Fruit fly (Drosophila melanogaster): ENCODE data around the gene AlaRS.

The AlaRS gene

DNA sequence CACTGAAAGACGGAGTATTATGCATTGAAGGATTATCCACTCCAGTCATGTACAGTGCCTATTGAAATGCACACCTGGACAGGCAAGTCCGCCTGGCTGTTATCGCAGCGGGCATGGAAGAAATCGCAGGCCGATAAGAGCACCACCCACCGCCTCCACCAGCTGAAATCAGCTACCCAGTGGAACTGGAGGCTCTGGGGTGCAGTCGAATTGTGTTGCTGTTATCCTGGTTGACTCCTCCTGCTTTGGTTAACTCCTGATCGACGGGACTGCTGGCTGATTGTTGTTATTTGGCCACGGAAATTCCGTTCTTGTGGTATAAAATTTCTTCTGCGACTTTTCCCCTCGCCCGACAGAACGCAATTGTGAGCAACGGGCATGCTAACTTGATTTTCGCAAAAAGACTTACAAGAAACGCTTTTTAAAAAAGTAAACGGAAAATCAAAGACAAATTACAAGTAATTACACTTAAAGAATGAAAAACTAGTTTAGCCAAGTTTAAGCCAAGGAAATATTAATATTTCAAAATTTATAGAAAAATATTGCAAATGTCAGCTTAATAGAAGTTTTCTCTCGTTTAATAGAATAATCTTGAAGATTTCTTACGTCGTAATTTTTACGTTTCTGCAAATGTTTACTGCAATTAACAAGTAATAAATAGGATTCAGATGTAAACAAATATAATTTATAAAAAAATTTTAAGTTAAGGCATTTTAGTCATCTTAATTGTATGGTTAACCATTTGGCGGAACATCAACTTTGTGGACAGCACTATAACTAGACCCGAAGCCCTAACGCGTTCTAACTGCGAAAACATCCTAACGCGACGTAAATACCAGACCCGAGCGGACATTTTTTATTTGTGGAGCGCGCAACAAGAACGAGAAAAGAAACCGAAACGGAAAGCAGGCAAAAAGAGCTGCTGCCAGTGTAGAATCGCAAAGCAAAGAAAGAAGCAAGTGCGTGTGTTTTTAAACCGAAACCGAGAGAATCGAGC lies 33.6 kb upstream of the AlaRS start, which contains the start of the genes CG13398 and Akap200:
CG13398 (minus strand) TSS at position 370 of the 997 bp plus-strand sequence.
Akap200 (plus strand) TSS at position 804 of the 997 bp plus-strand sequence.
- peak; percentile 70 for TF ChIP-seq CG17801 (GFP tag; optimal IDR thresholded peaks at IDR 0.05; ENCODE audit: partially characterized antibody)

dm6 chr2L:8411530-8411929 lies 30.0 kb upstream of the AlaRS start, which contains the start of gene Naglu:
TSS of gene Naglu (minus strand) at chr2L:8411868.
- TF ChIP-seq CG17801 (GFP tag; optimal IDR thresholded peaks at IDR 0.05; ENCODE audit: partially characterized antibody), result no peak

DNA sequence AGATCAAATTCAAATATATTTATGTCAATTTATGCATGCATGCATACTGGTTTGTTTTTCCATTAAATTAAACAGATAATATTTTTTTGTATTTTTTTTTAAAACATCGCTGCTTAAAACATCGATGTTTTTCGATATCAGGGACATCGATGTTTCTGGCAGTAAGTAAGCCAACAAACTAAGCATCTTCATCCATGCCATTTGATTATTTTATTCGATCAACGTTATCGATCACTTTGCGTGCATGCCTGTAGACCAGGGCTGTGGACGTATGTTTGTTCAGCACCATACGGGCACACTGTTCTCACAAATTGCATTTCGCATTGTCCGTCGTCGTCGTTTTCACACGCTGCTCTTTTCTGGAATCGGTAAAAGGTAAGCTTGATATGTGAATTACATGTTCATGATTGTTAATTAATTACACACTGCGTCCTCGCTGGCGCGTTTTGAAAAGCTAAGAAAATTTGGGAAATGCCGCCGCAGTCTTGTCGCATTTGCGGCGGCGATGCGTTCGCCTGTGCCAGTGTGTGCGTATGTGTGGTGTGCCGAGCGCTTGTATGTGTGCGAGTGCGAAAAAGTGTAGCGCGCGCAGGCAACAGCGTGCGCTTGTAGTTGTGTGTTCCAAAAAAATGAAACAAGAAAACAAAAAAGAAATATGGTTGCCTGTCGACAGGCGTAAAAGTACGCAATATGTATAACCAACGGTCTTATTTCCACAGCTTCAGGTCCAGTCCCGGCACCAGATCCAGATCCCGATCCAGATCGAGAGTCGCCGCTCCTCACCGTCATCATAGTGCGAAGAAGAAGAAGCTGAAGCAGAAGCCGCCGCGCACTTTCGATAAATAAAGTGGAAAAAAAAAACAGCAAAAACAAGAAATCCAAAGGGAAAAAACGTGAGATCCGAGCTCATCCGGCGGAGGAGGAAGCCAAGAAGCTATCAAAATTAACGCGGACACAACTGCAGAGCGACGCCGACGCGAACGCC lies 22.0 kb upstream of the AlaRS start, which contains the start of gene emb:
emb (plus strand) TSS at position 288 of the 985 bp plus-strand sequence.
- peak; percentile 67 for TF ChIP-seq CG17801 (GFP tag; optimal IDR thresholded peaks at IDR 0.05; ENCODE audit: partially characterized antibody)

DNA sequence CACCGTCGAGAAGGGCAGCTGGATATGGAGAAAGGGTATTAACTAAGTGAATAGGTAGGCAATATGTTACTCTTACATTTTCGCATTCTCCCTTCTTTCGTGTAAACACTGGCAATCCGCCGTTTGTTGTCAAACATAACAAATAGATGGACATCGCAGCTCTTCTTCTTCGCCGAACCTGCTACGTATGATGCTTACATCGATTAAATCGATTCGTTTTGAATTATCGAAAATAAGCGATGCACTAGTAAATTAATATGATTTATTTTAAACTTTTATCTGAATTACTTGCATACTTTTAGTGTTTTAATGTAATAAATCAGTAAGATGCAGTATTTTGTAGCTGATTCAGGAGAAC lies 21.3 kb upstream of the AlaRS start, which contains the start of gene fy:
fy (minus strand) TSS at position 353 of the 358 bp plus-strand sequence.
- TF ChIP-seq CG17801 (GFP tag; optimal IDR thresholded peaks at IDR 0.05; ENCODE audit: partially characterized antibody), result no peak

DNA sequence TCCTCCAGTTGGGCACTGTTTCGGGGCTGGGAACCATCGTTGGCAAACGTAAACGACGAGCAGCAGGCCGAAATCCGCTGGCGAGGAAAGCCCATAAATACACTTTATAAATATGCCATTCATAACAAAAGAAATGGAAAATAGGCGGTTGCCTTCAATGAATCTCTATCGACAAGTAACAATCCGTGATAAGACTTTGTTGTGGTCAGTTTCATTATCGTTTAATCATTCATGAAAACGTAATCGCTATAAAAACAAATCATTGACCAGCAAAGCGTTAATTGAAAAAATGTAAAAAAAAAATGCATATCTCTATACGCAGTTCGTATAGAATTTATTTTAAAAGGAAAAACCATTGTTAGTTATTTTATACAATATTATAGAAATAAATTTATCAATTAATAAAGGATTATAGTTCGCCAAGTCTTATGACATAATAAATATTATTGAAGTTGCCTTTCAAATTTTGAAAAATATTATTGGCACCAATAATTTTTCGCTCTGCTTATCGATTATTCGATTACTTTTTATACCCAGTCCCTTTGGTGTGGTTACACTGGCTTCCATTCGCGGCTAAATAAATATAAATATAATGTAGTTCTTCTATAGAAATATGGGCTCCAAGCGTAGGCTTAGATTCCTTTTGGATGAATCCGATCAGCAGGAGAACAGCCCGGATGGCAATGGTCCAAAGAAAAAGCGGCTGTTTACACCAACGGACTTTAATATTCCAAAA lies 18.5 kb upstream of the AlaRS start, which contains the start of gene CG31898:
CG31898 (plus strand) TSS at position 559 of the 736 bp plus-strand sequence.
- no peak for TF ChIP-seq CG17801 (GFP tag; optimal IDR thresholded peaks at IDR 0.05; ENCODE audit: partially characterized antibody)

dm6 chr2L:8398721-8399120 lies 17.2 kb upstream of the AlaRS start, which contains the start of gene CG13386:
TSS of gene CG13386 (plus strand) at chr2L:8399021.
- no peak for TF ChIP-seq CG17801 (GFP tag; optimal IDR thresholded peaks at IDR 0.05; ENCODE audit: partially characterized antibody)

dm6 chr2L:8395996-8396699 lies 14.6 kb upstream of the AlaRS start, which contains the start of the genes Peritrophin-15a and CG13385:
TSS of gene Peritrophin-15a (minus strand) at chr2L:8396096.
TSS of gene CG13385 (plus strand) at chr2L:8396649.
- no peak for TF ChIP-seq CG17801 (GFP tag; optimal IDR thresholded peaks at IDR 0.05; ENCODE audit: partially characterized antibody)

DNA sequence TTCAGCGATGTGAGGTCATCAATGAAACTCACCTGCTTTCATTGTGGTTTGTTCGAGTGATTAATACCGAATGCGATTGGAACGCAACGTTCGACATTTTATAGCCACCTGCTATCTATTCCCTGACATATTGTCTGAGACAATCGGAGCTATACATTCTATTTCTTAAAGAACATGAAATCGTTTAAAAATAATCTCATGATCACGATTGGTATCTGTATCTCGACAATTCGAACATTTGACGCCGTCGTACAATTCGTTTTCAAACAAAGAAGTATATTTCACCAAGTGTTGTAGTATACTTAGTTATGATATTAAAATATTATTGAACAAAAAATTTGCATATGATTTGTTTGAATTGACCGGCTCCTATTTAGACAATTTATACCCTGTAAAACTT lies 13.3 kb upstream of the AlaRS start, which contains the start of gene Peritrophin-15b:
Peritrophin-15b (minus strand) TSS at position 101 of the 400 bp plus-strand sequence.
- no peak for TF ChIP-seq CG17801 (GFP tag; optimal IDR thresholded peaks at IDR 0.05; ENCODE audit: partially characterized antibody)

DNA sequence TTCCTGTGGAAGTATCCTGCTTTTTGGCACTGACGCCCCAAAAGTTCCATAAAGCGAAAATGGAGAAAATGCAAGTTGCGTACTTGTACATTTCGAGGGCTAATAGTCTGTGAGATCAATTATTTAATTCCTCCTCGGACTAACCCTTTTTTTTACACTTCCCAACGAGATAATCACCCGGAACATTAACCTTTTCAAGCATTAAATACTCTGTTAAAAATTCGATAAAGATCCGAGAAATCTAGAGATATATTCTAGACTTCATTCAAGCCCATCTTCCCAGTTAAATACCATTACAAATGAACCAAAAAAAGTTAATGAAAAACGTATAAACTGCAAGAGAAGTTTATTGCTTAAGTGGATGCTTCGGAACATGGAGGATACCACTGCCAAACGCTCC lies 12.6 kb upstream of the AlaRS start, which contains the start of gene lectin-29Ca:
lectin-29Ca (minus strand) TSS at position 101 of the 400 bp plus-strand sequence.
- no peak for TF ChIP-seq CG17801 (GFP tag; optimal IDR thresholded peaks at IDR 0.05; ENCODE audit: partially characterized antibody)

DNA sequence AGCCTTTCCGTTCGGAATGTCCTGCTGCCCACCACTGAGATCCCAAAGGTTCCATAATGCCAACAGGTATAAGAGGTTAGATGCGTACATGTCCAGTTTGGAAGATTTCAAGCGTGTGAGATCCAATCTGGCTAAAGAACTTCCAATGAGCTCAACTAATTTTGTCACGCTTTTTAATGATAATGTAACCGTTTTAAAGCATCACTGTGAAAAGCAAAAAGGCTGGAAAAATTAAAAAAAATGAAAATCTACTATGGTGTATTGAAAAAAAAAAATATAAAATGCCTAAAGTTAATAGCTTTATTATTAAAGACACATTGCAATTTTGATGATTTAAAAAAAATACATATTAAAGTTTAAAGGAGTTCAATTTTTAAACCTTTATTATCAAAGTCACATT lies 11.6 kb upstream of the AlaRS start, which contains the start of gene Acp29AB:
Acp29AB (minus strand) TSS at position 101 of the 400 bp plus-strand sequence.
- TF ChIP-seq CG17801 (GFP tag; optimal IDR thresholded peaks at IDR 0.05; ENCODE audit: partially characterized antibody), result no peak

DNA sequence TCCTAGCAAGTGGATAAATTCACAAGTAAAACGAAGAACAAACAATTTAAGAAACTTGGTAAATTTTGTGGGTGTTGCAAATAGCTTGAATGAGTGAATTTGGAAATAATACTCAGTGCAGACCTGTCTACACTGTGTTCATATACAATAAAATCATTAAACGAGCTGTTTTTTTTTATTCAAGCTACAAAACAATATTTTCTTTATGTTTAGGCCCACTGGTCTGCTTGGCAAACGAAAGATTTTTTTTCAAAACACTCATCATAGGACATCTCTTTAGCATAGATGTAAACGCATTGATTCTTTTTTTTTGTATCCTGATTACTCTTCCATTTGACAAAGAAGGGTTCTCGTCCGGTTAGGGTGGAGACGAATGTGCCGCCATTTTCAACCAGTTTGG lies 10.7 kb upstream of the AlaRS start, which contains the start of gene CG42820:
CG42820 (minus strand) TSS at position 101 of the 400 bp plus-strand sequence.
- TF ChIP-seq CG17801 (GFP tag; optimal IDR thresholded peaks at IDR 0.05; ENCODE audit: partially characterized antibody), result no peak

DNA sequence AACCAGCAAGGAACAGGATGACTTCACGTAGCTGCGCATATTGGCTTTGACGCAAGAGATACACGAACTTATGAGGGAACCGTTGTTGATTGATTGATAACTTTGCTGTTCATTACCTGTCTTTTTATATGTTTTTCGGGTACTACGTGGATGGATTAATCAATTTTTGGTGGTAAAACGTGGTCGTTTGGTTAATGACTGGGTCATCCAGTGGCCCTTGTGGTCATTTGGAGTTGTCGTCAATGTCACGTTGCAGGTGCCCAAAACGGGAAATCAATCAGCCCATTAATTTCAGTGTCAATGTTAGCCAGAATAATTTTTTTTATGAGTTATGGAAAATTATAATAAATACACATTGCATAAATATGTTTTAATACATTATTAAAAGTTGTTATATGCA lies 7.7 kb upstream of the AlaRS start, which contains the start of gene CG42819:
CG42819 (minus strand) TSS at position 101 of the 400 bp plus-strand sequence.
- no peak for TF ChIP-seq CG17801 (GFP tag; optimal IDR thresholded peaks at IDR 0.05; ENCODE audit: partially characterized antibody)

dm6 chr2L:8385849-8386248 lies 4.3 kb upstream of the AlaRS start:
- no peak for TF ChIP-seq CG17801 (GFP tag; optimal IDR thresholded peaks at IDR 0.05; ENCODE audit: partially characterized antibody)

Measured in ovary, adult (tissue).